Fruit fly (Drosophila melanogaster) whole organism, embryonic: ENCODE results near the gene fkh.
A peak's percentile ranks its signal among the peaks of the same experiment; 100 is the strongest.

Experiments
- CG10462 ChIP-seq: fragments of 200-800 bp; sonication (Bioruptor generic); optimal IDR thresholded peaks from 2 replicates; lab custom pipeline; 2016; ENCODE audit warnings: missing biosample characterization, missing genetic modification characterization
- CG6272 ChIP-seq: fragments of 200-800 bp; sonication (Bioruptor generic); IDR thresholded peaks from 2 replicates; pipeline ENCODE4 v1.3.6; 2022; ENCODE audit warnings: missing biosample characterization, missing genetic modification characterization
- Gug ChIP-seq: fragments of 200-800 bp; sonication (Bioruptor generic); IDR thresholded peaks from 4 replicates; pipeline ENCODE4 v1.3.6; 2022; ENCODE audit warnings: missing biosample characterization, missing genetic modification characterization
- Hmr ChIP-seq: fragments of 200-800 bp; sonication (Bioruptor generic); optimal IDR thresholded peaks from 3 replicates; lab custom pipeline; 2017; ENCODE audit warnings: mild to moderate bottlenecking, missing biosample characterization, missing genetic modification reagents, missing genetic modification characterization
- Lhr ChIP-seq: fragments of 200-800 bp; sonication (Bioruptor generic); optimal IDR thresholded peaks from 3 replicates; lab custom pipeline; 2017; ENCODE audit warnings: mild to moderate bottlenecking, missing biosample characterization, missing genetic modification reagents, missing genetic modification characterization
- NC2α ChIP-seq: fragments of 200-800 bp; sonication (Bioruptor generic); optimal IDR thresholded peaks from 2 replicates; lab custom pipeline; 2016; ENCODE audit warnings: missing biosample characterization, missing genetic modification characterization
- az2 ChIP-seq: fragments of 200-800 bp; sonication (Bioruptor generic); optimal IDR thresholded peaks from 3 replicates; lab custom pipeline; 2016; ENCODE audit warnings: missing biosample characterization, missing genetic modification characterization
- br ChIP-seq: fragments of >200 bp; optimal IDR thresholded peaks from 2 replicates; lab custom pipeline; 2017
- dimm ChIP-seq: fragments of 200-800 bp; sonication (Bioruptor generic); IDR thresholded peaks from 2 replicates; pipeline ENCODE4 v1.3.6; 2022; ENCODE audit warnings: missing biosample characterization, missing genetic modification characterization
- sr ChIP-seq: fragments of 200-800 bp; sonication (Bioruptor generic); IDR thresholded peaks from 3 replicates; pipeline ENCODE4 v1.3.6; 2022; ENCODE audit warnings: missing biosample characterization, missing genetic modification characterization
- twi ChIP-seq: fragments of 200-800 bp; optimal IDR thresholded peaks from 2 replicates; lab custom pipeline; 2019; ENCODE audit warnings: missing biosample characterization, mild to moderate bottlenecking, missing genetic modification characterization, moderate library complexity

dm6 chr3R:28552249-28552648 lies 32.8 kb downstream of the fkh start:
- TF ChIP-seq Hmr (GFP tag; lab: Kevin White, UChicago) (no peak), twi (tag; lab: Kevin White, UChicago) (no peak), Lhr (no peak), CG10462 (GFP tag; lab: Kevin White, UChicago) (no peak), NC2α (GFP tag; lab: Kevin White, UChicago) (no peak), sr (0 out of 3 replicates have a peak, but pooled peaks have one; percentile 20), Gug (GFP tag; lab: Robert Waterston, UW) (no peak), br (lab: Kevin White, UChicago) (no peak), az2 (no peak), dimm (GFP tag; lab: Robert Waterston, UW) (no peak), CG6272 (GFP tag; lab: Robert Waterston, UW) (no peak)
